Worm (Caenorhabditis elegans) whole organism, L1 larva: ENCODE results near the gene Y48A6B.9.
A peak's percentile ranks its signal among the peaks of the same experiment; 100 is the strongest.

Source experiments
- alr-1 ChIP-seq: fragments of 200-800 bp; sonication (Bioruptor generic); optimal IDR thresholded peaks from 2 replicates; lab custom pipeline; 2018; ENCODE audit warnings: borderline replicate concordance, mild to moderate bottlenecking, missing genetic modification characterization, missing compliant biosample characterization
- ama-1 ChIP-seq: fragments of 150-350 bp; optimal IDR thresholded peaks from 2 replicates; lab custom pipeline; 2014
- blmp-1 ChIP-seq: fragments of 150-350 bp; optimal IDR thresholded peaks from 2 replicates; lab custom pipeline; 2014; ENCODE audit warnings: missing biosample characterization, missing genetic modification characterization
- ceh-8 ChIP-seq: fragments of 200-800 bp; sonication (Bioruptor generic); optimal IDR thresholded peaks from 2 replicates; lab custom pipeline; 2018; ENCODE audit warnings: mild to moderate bottlenecking, missing genetic modification characterization, moderate library complexity, missing compliant biosample characterization
- ceh-88 ChIP-seq: fragments of 200-800 bp; sonication (Bioruptor generic); IDR thresholded peaks from 2 replicates; pipeline ENCODE4 v1.3.6; 2022; ENCODE audit warnings: missing genetic modification characterization, missing compliant biosample characterization
- efl-1 ChIP-seq, 4 experiments: fragments of 150-350 bp; optimal IDR thresholded peaks in 3 of 4; peaks in 1 of 4; 1 replicate in 1 of 4; 2 replicates in 3 of 4; lab custom pipeline; 2014; ENCODE audit warnings: missing biosample characterization in 2 of 4, missing genetic modification characterization in 2 of 4, missing genetic modification reagents in 2 of 4
- efl-3 ChIP-seq: fragments of 200-800 bp; sonication (Bioruptor generic); optimal IDR thresholded peaks from 2 replicates; lab custom pipeline; 2018; ENCODE audit warnings: mild to moderate bottlenecking, missing genetic modification characterization, missing compliant biosample characterization
- egl-13 ChIP-seq: sonication (generic microtip); optimal IDR thresholded peaks from 2 replicates; lab custom pipeline; 2016; ENCODE audit warnings: missing genotype, missing genetic modification reagents, missing genetic modification characterization, missing compliant biosample characterization
- egl-27 ChIP-seq, 2 experiments: fragments of 150-350 bp in 1 of 2; sonication (generic microtip); optimal IDR thresholded peaks; 3 replicates each; lab custom pipeline; 2017 to 2018; ENCODE audit warnings: missing biosample characterization in 2 of 2, missing genetic modification characterization in 2 of 2, missing genetic modification reagents in 2 of 2
- elt-2 ChIP-seq: sonication (generic microtip); optimal IDR thresholded peaks from 2 replicates; lab custom pipeline; 2016; ENCODE audit warnings: missing genetic modification characterization, mild to moderate bottlenecking, inconsistent platforms, missing compliant biosample characterization, missing genetic modification reagents
- elt-3 ChIP-seq, 6 experiments: fragments of 150-350 bp in 1 of 6; sonication (generic microtip); optimal IDR thresholded peaks; 2 replicates each; lab custom pipeline; 2017 to 2018; ENCODE audit warnings: missing biosample characterization in 6 of 6, missing genetic modification characterization in 6 of 6, inconsistent platforms in 1 of 6
- fkh-10 ChIP-seq: sonication (generic microtip); optimal IDR thresholded peaks from 2 replicates; lab custom pipeline; 2017; ENCODE audit warnings: missing biosample characterization, missing genetic modification reagents, missing genetic modification characterization
- fkh-8 ChIP-seq: sonication (generic microtip); optimal IDR thresholded peaks from 2 replicates; lab custom pipeline; 2016; ENCODE audit warnings: mild to moderate bottlenecking, missing genetic modification characterization, missing compliant biosample characterization
- fos-1 ChIP-seq: fragments of 150-350 bp; optimal IDR thresholded peaks from 2 replicates; lab custom pipeline; 2014; ENCODE audit warnings: missing biosample characterization, missing genetic modification characterization
- grh-1 ChIP-seq: fragments of 200-800 bp; sonication (Bioruptor generic); IDR thresholded peaks from 2 replicates; pipeline ENCODE4 v1.3.6; 2022; ENCODE audit warnings: missing genetic modification reagents, missing genetic modification characterization, missing compliant biosample characterization
- hlh-17 ChIP-seq: fragments of 200-800 bp; sonication (Bioruptor generic); optimal IDR thresholded peaks from 2 replicates; lab custom pipeline; 2018; ENCODE audit warnings: missing genetic modification characterization, mild to moderate bottlenecking, missing compliant biosample characterization, moderate library complexity, borderline replicate concordance
- irx-1 ChIP-seq: sonication (generic microtip); optimal IDR thresholded peaks from 2 replicates; lab custom pipeline; 2016; ENCODE audit warnings: missing genetic modification characterization, missing compliant biosample characterization
- lin-13 ChIP-seq: fragments of 150-350 bp; optimal IDR thresholded peaks from 2 replicates; lab custom pipeline; 2014; ENCODE audit warnings: missing biosample characterization, missing genetic modification reagents, missing genetic modification characterization
- lin-14 ChIP-seq: fragments of 200-800 bp; sonication (Bioruptor generic); optimal IDR thresholded peaks from 2 replicates; lab custom pipeline; 2018; ENCODE audit warnings: mild to moderate bottlenecking, missing genetic modification characterization, moderate library complexity, missing compliant biosample characterization
- lin-35 ChIP-seq, 2 experiments: fragments of 150-350 bp; optimal IDR thresholded peaks; 2 replicates each; lab custom pipeline; 2014; ENCODE audit warnings: missing biosample characterization in 2 of 2, missing genetic modification characterization in 2 of 2, missing genetic modification reagents in 2 of 2
- lir-3 ChIP-seq: sonication (generic microtip); optimal IDR thresholded peaks from 2 replicates; lab custom pipeline; 2016; ENCODE audit warnings: mild to moderate bottlenecking, missing genetic modification characterization, moderate library complexity, missing compliant biosample characterization; ENCODE audit not compliant: poor library complexity
- mdl-1 ChIP-seq, 2 experiments: fragments of 150-350 bp; optimal IDR thresholded peaks; 2 replicates each; lab custom pipeline; 2014 to 2017; ENCODE audit warnings: missing biosample characterization in 2 of 2, missing genetic modification characterization in 2 of 2, inconsistent platforms in 1 of 2
- mep-1 ChIP-seq: fragments of 150-350 bp; optimal IDR thresholded peaks from 2 replicates; lab custom pipeline; 2014; ENCODE audit warnings: missing biosample characterization, missing genetic modification characterization
- nhr-12 ChIP-seq: sonication (generic microtip); optimal IDR thresholded peaks from 2 replicates; lab custom pipeline; 2017; ENCODE audit warnings: missing biosample characterization, missing genetic modification characterization
- nhr-19 ChIP-seq: fragments of 200-800 bp; sonication (Bioruptor generic); conservative IDR thresholded peaks from 2 replicates; pipeline ENCODE4 v1.3.6; 2022; ENCODE audit warnings: missing genetic modification characterization, missing compliant biosample characterization
- nhr-28 ChIP-seq: fragments of 150-350 bp; optimal IDR thresholded peaks from 2 replicates; lab custom pipeline; 2014; ENCODE audit warnings: missing biosample characterization, missing genetic modification characterization
- nhr-47 ChIP-seq: sonication (generic microtip); optimal IDR thresholded peaks from 2 replicates; lab custom pipeline; 2016; ENCODE audit warnings: mild to moderate bottlenecking, missing genetic modification characterization, moderate library complexity, missing compliant biosample characterization
- nhr-71 ChIP-seq: sonication (generic microtip); optimal IDR thresholded peaks from 2 replicates; lab custom pipeline; 2016; ENCODE audit warnings: mild to moderate bottlenecking, missing genetic modification characterization, moderate library complexity, missing compliant biosample characterization
- nhr-76 ChIP-seq: sonication (generic microtip); optimal IDR thresholded peaks from 2 replicates; lab custom pipeline; 2017; ENCODE audit warnings: missing biosample characterization, missing genetic modification characterization
- nhr-84 ChIP-seq: sonication (generic microtip); optimal IDR thresholded peaks from 2 replicates; lab custom pipeline; 2017; ENCODE audit warnings: missing biosample characterization, missing genetic modification characterization
- nhr-85 ChIP-seq: sonication (generic microtip); peaks from one replicate; lab custom pipeline; 2016; ENCODE audit warnings: missing genetic modification characterization, inconsistent platforms, missing compliant biosample characterization
- nhr-90 ChIP-seq: sonication (generic microtip); optimal IDR thresholded peaks from 2 replicates; lab custom pipeline; 2016; ENCODE audit warnings: mild to moderate bottlenecking, missing genetic modification characterization, missing compliant biosample characterization; ENCODE audit not compliant: poor library complexity
- pag-3 ChIP-seq: sonication (generic microtip); optimal IDR thresholded peaks from 2 replicates; lab custom pipeline; 2017; ENCODE audit warnings: missing genetic modification characterization, mild to moderate bottlenecking, missing compliant biosample characterization, antibody characterized with exemption, borderline replicate concordance; ENCODE audit not compliant: insufficient read depth
- pqm-1 ChIP-seq: sonication (generic microtip); optimal IDR thresholded peaks from 3 replicates; lab custom pipeline; 2017; ENCODE audit warnings: missing biosample characterization, missing genetic modification characterization
- snpc-4 ChIP-seq: fragments of 150-350 bp; optimal IDR thresholded peaks from 2 replicates; lab custom pipeline; 2014; ENCODE audit warnings: missing biosample characterization, missing genetic modification characterization
- snu-23 ChIP-seq: sonication (generic microtip); optimal IDR thresholded peaks from 2 replicates; lab custom pipeline; 2016; ENCODE audit warnings: missing genetic modification characterization, missing compliant biosample characterization
- sox-4 ChIP-seq: sonication (generic microtip); optimal IDR thresholded peaks from 2 replicates; lab custom pipeline; 2016; ENCODE audit warnings: missing genetic modification characterization, missing compliant biosample characterization
- sup-37 ChIP-seq: fragments of 200-800 bp; sonication (Bioruptor generic); optimal IDR thresholded peaks from 2 replicates; lab custom pipeline; 2018; ENCODE audit warnings: mild to moderate bottlenecking, missing genetic modification characterization, missing compliant biosample characterization
- swsn-7 ChIP-seq: sonication (generic microtip); optimal IDR thresholded peaks from 2 replicates; lab custom pipeline; 2016; ENCODE audit warnings: missing genetic modification characterization, missing compliant biosample characterization
- unc-130 ChIP-seq: fragments of 150-350 bp; optimal IDR thresholded peaks from 2 replicates; lab custom pipeline; 2017; ENCODE audit warnings: missing biosample characterization, missing genetic modification characterization, inconsistent platforms
- xbp-1 ChIP-seq: sonication (generic microtip); optimal IDR thresholded peaks from 2 replicates; lab custom pipeline; 2016; ENCODE audit warnings: missing genetic modification characterization, missing compliant biosample characterization
- ztf-4 ChIP-seq: fragments of 150-350 bp; optimal IDR thresholded peaks from 2 replicates; lab custom pipeline; 2014; ENCODE audit warnings: missing biosample characterization, missing genetic modification characterization

Y48A6B.9 gene

ce11 chrIII:11032872-11033271 lies at the start of gene Y48A6B.9:
Y48A6B.9 (plus strand) TSS chrIII:11033172.
- TF ChIP-seq efl-1 (optimal IDR thresholded peaks at IDR 0.05; lab: Kevin White, UChicago) (no peak), efl-1 (GFP tag; optimal IDR thresholded peaks at IDR 0.05 in 1 of 2; lab: Kevin White, UChicago) (peak in 1 of 2 experiments; percentile 24), fkh-8 (tag; lab: Kevin White, UChicago) (no peak), nhr-76 (no peak), egl-27 (tag; optimal IDR thresholded peaks at IDR 0.05; lab: Kevin White, UChicago) (no peak), snpc-4 (no peak)

- TF ChIP-seq nhr-90 (tag; lab: Kevin White, UChicago) (no peak), nhr-85 (tag; lab: Kevin White, UChicago) (peak; percentile 79), mdl-1 (tag; optimal IDR thresholded peaks at IDR 0.05; lab: Kevin White, UChicago) (no peak), fkh-8 (tag; lab: Kevin White, UChicago) (no peak), nhr-28 (no peak), pag-3 (tag; lab: Kevin White, UChicago) (peak; percentile 86), elt-3 (tag; optimal IDR thresholded peaks at IDR 0.05; lab: Kevin White, UChicago) (peak in 1 of 6 experiments; percentile 28), lin-13 (no peak)
These were observed 47.4 kb upstream of the Y48A6B.9 start, which contains the start of gene col-93 for ce11 chrIII:10985559-10986036. col-93 (minus strand) TSS chrIII:10985609.

DNA sequence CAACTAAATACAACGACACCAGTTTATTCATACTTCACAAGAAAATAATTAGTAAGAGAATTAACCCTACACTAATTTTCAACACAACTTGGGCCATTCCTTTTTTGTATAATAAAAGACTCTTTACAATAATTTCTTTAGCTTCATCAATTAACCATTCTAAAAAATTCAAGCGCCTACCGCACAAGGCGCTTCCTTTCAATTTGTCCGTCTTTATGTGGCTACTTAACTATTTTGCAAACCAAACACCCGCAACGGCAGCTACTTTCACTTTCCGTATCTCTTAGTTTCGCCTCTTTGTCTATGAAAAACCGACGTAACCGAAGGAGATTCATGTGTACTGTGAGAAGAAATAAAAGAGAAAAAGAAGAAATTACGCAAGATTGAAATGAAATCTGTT lies 46.5 kb upstream of the Y48A6B.9 start:
- peak; percentile 30 for TF ChIP-seq nhr-85 (tag; lab: Kevin White, UChicago)
- peak; percentile 2 for TF ChIP-seq nhr-47 (tag; lab: Kevin White, UChicago)
- peak; percentile 57 for TF ChIP-seq blmp-1 (tag; lab: Kevin White, UChicago)

- TF ChIP-seq nhr-76 (no peak), ceh-8 (no peak), nhr-85 (tag; lab: Kevin White, UChicago) (peak; percentile 63), snu-23 (GFP tag; lab: Kevin White, UChicago) (peak; percentile 26), ama-1 (no peak), hlh-17 (no peak), grh-1 (no peak), nhr-19 (GFP tag; lab: Robert Waterston, UW) (0 out of 2 replicates have a peak, but pooled peaks have one; percentile 5), alr-1 (no peak), sox-4 (tag; lab: Kevin White, UChicago) (no peak), unc-130 (tag; lab: Kevin White, UChicago) (no peak), ztf-4 (tag; lab: Kevin White, UChicago) (no peak), lin-14 (GFP tag; lab: Kevin White, UChicago) (peak; percentile 51)
These were observed 45.3 kb upstream of the Y48A6B.9 start, which contains the start of gene col-94 for ce11 chrIII:10987561-10988184. col-94 (minus strand) TSS chrIII:10987873.

DNA sequence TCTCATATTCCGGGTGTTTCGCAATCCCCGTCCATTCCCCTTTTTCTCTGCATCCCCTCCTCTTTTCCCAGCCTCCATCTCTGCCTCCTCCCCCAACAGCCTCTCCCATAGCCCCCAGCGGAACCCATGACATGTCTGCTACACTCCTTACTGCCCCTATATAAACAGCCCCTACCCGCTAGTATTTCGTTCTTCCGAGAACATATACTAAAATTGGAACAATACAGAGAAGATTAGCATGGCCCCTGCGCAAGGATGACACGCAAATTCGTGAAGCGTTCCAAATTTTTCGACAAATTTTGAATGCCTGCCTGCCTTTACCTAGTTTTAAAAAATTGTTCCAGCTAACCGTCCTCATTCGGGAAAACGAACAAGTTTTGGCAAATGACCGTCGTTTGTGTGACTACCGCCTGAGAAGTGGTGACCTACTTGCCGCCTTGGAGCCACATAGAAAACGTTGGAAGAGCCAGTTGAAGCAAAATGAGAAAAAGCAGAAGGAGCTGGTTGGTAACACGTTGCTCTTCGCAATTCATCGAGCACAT lies 43.4 kb upstream of the Y48A6B.9 start:
- TF ChIP-seq sup-37 (peak; percentile 96), ceh-88 (GFP tag; lab: Robert Waterston, UW) (peak; percentile 96), lin-13 (peak; percentile 93), lir-3 (peak; percentile 91), ztf-4 (tag; lab: Kevin White, UChicago) (peak; percentile 97), swsn-7 (tag; lab: Kevin White, UChicago) (peak; percentile 98), egl-13 (tag; lab: Kevin White, UChicago) (peak; percentile 98), efl-3 (peak; percentile 92), nhr-85 (tag; lab: Kevin White, UChicago) (peak; percentile 97), xbp-1 (tag; lab: Kevin White, UChicago) (peak; percentile 95), lin-35 (GFP tag; optimal IDR thresholded peaks at IDR 0.05; lab: Kevin White, UChicago) (peak; percentile 82 to 90), nhr-12 (tag; lab: Kevin White, UChicago) (peak; percentile 62), fos-1 (tag; lab: Kevin White, UChicago) (peak; percentile 92), mep-1 (tag; lab: Kevin White, UChicago) (peak; percentile 98), nhr-76 (peak; percentile 86), irx-1 (tag; lab: Kevin White, UChicago) (peak; percentile 97), nhr-71 (tag; lab: Kevin White, UChicago) (peak; percentile 98), alr-1 (no peak), pqm-1 (tag; lab: Kevin White, UChicago) (peak; percentile 1), nhr-84 (tag; lab: Kevin White, UChicago) (peak; percentile 76), fkh-10 (GFP tag; lab: Kevin White, UChicago) (peak; percentile 98), elt-2 (tag; lab: Kevin White, UChicago) (peak; percentile 79)
